Fruit fly (Drosophila melanogaster) whole organism, embryonic: ENCODE data around the gene CG1774.

ENCODE experiments used
- Atf3 ChIP-seq: fragments of 200-800 bp; sonication (Bioruptor generic); optimal IDR thresholded peaks from 3 replicates; lab custom pipeline; 2016; ENCODE audit warnings: missing biosample characterization, missing genetic modification characterization
- Awh ChIP-seq: fragments of 200-800 bp; sonication (Bioruptor generic); IDR thresholded peaks from 2 replicates; pipeline ENCODE4, ENCODE4 v1.3.6; 2022; ENCODE audit warnings: missing biosample characterization, missing genetic modification characterization
- CG10147 ChIP-seq: fragments of 200-800 bp; sonication (Bioruptor generic); optimal IDR thresholded peaks from 2 replicates; lab custom pipeline; 2019; ENCODE audit warnings: missing biosample characterization, mild to moderate bottlenecking, missing genetic modification characterization, moderate library complexity
- CG11247 ChIP-seq: fragments of 200-800 bp; sonication (Bioruptor generic); IDR thresholded peaks from 2 replicates; pipeline ENCODE4 v1.3.6; 2022; ENCODE audit warnings: missing biosample characterization, missing genetic modification characterization
- CG11504 ChIP-seq: fragments of 200-800 bp; sonication (Bioruptor generic); optimal IDR thresholded peaks from 3 replicates; lab custom pipeline; 2019; ENCODE audit warnings: missing biosample characterization, mild to moderate bottlenecking, missing genetic modification characterization, moderate library complexity
- CG14710 ChIP-seq: fragments of 200-800 bp; sonication (Bioruptor generic); optimal IDR thresholded peaks from 3 replicates; lab custom pipeline; 2019; ENCODE audit warnings: missing biosample characterization, mild to moderate bottlenecking, missing genetic modification characterization, moderate library complexity
- CG1602 ChIP-seq: fragments of 200-800 bp; sonication (Bioruptor generic); optimal IDR thresholded peaks from 3 replicates; lab custom pipeline; 2016; ENCODE audit warnings: missing biosample characterization, missing genetic modification characterization
- CG16779 ChIP-seq: fragments of 200-800 bp; sonication (Bioruptor generic); IDR thresholded peaks from 2 replicates; pipeline ENCODE4 v1.3.6; 2022; ENCODE audit warnings: missing biosample characterization, missing genetic modification characterization
- CG16815 ChIP-seq: fragments of 200-800 bp; sonication (Bioruptor generic); optimal IDR thresholded peaks from 3 replicates; lab custom pipeline; 2017; ENCODE audit warnings: missing biosample characterization, mild to moderate bottlenecking, missing genetic modification characterization
- CG17328 ChIP-seq: fragments of 200-800 bp; sonication (Bioruptor generic); IDR thresholded peaks from 2 replicates; pipeline ENCODE4 v1.3.6; 2022; ENCODE audit warnings: missing biosample characterization, missing genetic modification characterization
- CG17361 ChIP-seq: fragments of 200-800 bp; sonication (Bioruptor generic); IDR thresholded peaks from 3 replicates; pipeline ENCODE4 v1.3.6; 2022; ENCODE audit warnings: missing biosample characterization, missing genetic modification characterization
- CG17568 ChIP-seq: fragments of 200-800 bp; sonication (Bioruptor generic); optimal IDR thresholded peaks from 2 replicates; lab custom pipeline; 2018; ENCODE audit warnings: missing biosample characterization, mild to moderate bottlenecking, missing genetic modification characterization, moderate library complexity
- CG1792 ChIP-seq: fragments of 200-800 bp; sonication (Bioruptor generic); optimal IDR thresholded peaks from 2 replicates; lab custom pipeline; 2016; ENCODE audit warnings: missing biosample characterization, missing genetic modification characterization
- CG2199 ChIP-seq: fragments of 200-800 bp; sonication (Bioruptor generic); IDR thresholded peaks from 3 replicates; pipeline ENCODE4 v1.3.6; 2022; ENCODE audit warnings: missing biosample characterization, missing genetic modification characterization
- CG2889 ChIP-seq: fragments of 200-800 bp; sonication (Bioruptor generic); IDR thresholded peaks from 3 replicates; pipeline ENCODE4 v1.3.6; 2022; ENCODE audit warnings: missing biosample characterization, missing genetic modification characterization
- CG30431 ChIP-seq: fragments of 200-800 bp; sonication (Bioruptor generic); optimal IDR thresholded peaks from 2 replicates; lab custom pipeline; 2017; ENCODE audit warnings: missing biosample characterization, missing genetic modification characterization
- CG32767 ChIP-seq: fragments of 200-800 bp; sonication (Bioruptor generic); IDR thresholded peaks from 2 replicates; pipeline ENCODE4 v1.3.6; 2022; ENCODE audit warnings: missing biosample characterization, missing genetic modification characterization
- CG8388 ChIP-seq: fragments of 200-800 bp; sonication (Bioruptor generic); optimal IDR thresholded peaks from 2 replicates; lab custom pipeline; 2019; ENCODE audit warnings: missing biosample characterization, mild to moderate bottlenecking, missing genetic modification characterization, moderate library complexity
- CG9609 ChIP-seq: fragments of 200-800 bp; sonication (Bioruptor generic); optimal IDR thresholded peaks from 3 replicates; lab custom pipeline; 2016; ENCODE audit warnings: missing biosample characterization, missing genetic modification characterization
- CG9797 ChIP-seq: fragments of 200-800 bp; sonication (Bioruptor generic); optimal IDR thresholded peaks from 3 replicates; lab custom pipeline; 2018; ENCODE audit warnings: missing biosample characterization, mild to moderate bottlenecking, missing genetic modification characterization
- CTCF ChIP-seq: fragments of 200-800 bp; sonication (Bioruptor generic); optimal IDR thresholded peaks from 2 replicates; lab custom pipeline; 2017; ENCODE audit warnings: missing biosample characterization, mild to moderate bottlenecking, missing genetic modification characterization, moderate library complexity
- CrebB ChIP-seq: fragments of 200-800 bp; sonication (Bioruptor generic); optimal IDR thresholded peaks from 3 replicates; lab custom pipeline; 2018; ENCODE audit warnings: missing biosample characterization, mild to moderate bottlenecking, missing genetic modification characterization
- Dip3 ChIP-seq: fragments of 200-800 bp; sonication (Bioruptor generic); optimal IDR thresholded peaks from 3 replicates; lab custom pipeline; 2016; ENCODE audit warnings: missing biosample characterization, missing genetic modification characterization
- Doc3 ChIP-seq: fragments of 200-800 bp; sonication (Bioruptor generic); IDR thresholded peaks from 3 replicates; pipeline ENCODE4 v1.3.6; 2022; ENCODE audit warnings: missing biosample characterization, missing genetic modification characterization; ENCODE audit not compliant: partially characterized antibody
- Drgx ChIP-seq: fragments of 200-800 bp; sonication (Bioruptor generic); IDR thresholded peaks from 2 replicates; pipeline ENCODE4 v1.3.6; 2022; ENCODE audit warnings: missing biosample characterization, missing genetic modification characterization
- Eip74EF ChIP-seq, 2 experiments: fragments of 200-800 bp in 1 of 2; fragments of >200 bp in 1 of 2; sonication (Bioruptor generic) in 1 of 2; optimal IDR thresholded peaks; 2 replicates each; lab custom pipeline; 2017 to 2019; ENCODE audit warnings: missing biosample characterization in 2 of 2, missing genetic modification characterization in 2 of 2, mild to moderate bottlenecking in 1 of 2, moderate library complexity in 1 of 2
- HLH4C ChIP-seq: fragments of 200-800 bp; sonication (Bioruptor generic); IDR thresholded peaks from 3 replicates; pipeline ENCODE4 v1.3.6; 2022; ENCODE audit warnings: missing biosample characterization, missing genetic modification characterization; ENCODE audit not compliant: partially characterized antibody
- HLH54F ChIP-seq: fragments of 200-800 bp; sonication (Bioruptor generic); optimal IDR thresholded peaks from 3 replicates; lab custom pipeline; 2016; ENCODE audit warnings: missing biosample characterization, missing genetic modification characterization
- Jarid2 ChIP-seq: fragments of 200-800 bp; sonication (Bioruptor generic); optimal IDR thresholded peaks from 3 replicates; lab custom pipeline; 2017; ENCODE audit warnings: mild to moderate bottlenecking, missing biosample characterization, missing genetic modification reagents, missing genetic modification characterization
- Kr ChIP-seq: fragments of 200-800 bp; sonication (Bioruptor generic); optimal IDR thresholded peaks from 2 replicates; lab custom pipeline; 2017; ENCODE audit warnings: missing biosample characterization, mild to moderate bottlenecking, missing genetic modification characterization
- Lim3 ChIP-seq: fragments of 200-800 bp; sonication (Bioruptor generic); IDR thresholded peaks from 2 replicates; pipeline ENCODE4 v1.3.6; 2022; ENCODE audit warnings: missing biosample characterization, missing genetic modification characterization
- MBD-R2 ChIP-seq: fragments of 200-800 bp; sonication (Bioruptor generic); IDR thresholded peaks from 2 replicates; pipeline ENCODE4 v1.3.6; 2022; ENCODE audit warnings: missing biosample characterization, missing genetic modification characterization
- Mad ChIP-seq: fragments of 200-800 bp; sonication (Bioruptor generic); optimal IDR thresholded peaks from 2 replicates; lab custom pipeline; 2016; ENCODE audit warnings: missing biosample characterization, missing genetic modification characterization
- Rx ChIP-seq: fragments of 200-800 bp; sonication (Bioruptor generic); IDR thresholded peaks from 2 replicates; pipeline ENCODE4 v1.3.6; 2022; ENCODE audit warnings: missing biosample characterization, missing genetic modification characterization
- Spps ChIP-seq: fragments of 200-800 bp; sonication (Bioruptor generic); optimal IDR thresholded peaks from 2 replicates; lab custom pipeline; 2018; ENCODE audit warnings: missing biosample characterization, mild to moderate bottlenecking, missing genetic modification characterization
- Sry-δ ChIP-seq: fragments of 200-800 bp; sonication (Bioruptor generic); optimal IDR thresholded peaks from 2 replicates; lab custom pipeline; 2016; ENCODE audit warnings: missing biosample characterization, missing genetic modification characterization
- Ssrp ChIP-seq: fragments of 200-800 bp; sonication (Bioruptor generic); optimal IDR thresholded peaks from 2 replicates; lab custom pipeline; 2018; ENCODE audit warnings: missing biosample characterization, mild to moderate bottlenecking, missing genetic modification characterization, moderate library complexity
- Taf1 ChIP-seq: fragments of 200-800 bp; sonication (Bioruptor generic); IDR thresholded peaks from 2 replicates; pipeline ENCODE4 v1.3.6; 2022; ENCODE audit warnings: missing biosample characterization, missing genetic modification characterization
- Xbp1 ChIP-seq: fragments of 200-800 bp; sonication (Bioruptor generic); optimal IDR thresholded peaks from 3 replicates; lab custom pipeline; 2016; ENCODE audit warnings: missing biosample characterization, mild to moderate bottlenecking, missing genetic modification characterization
- dimm ChIP-seq: fragments of 200-800 bp; sonication (Bioruptor generic); IDR thresholded peaks from 2 replicates; pipeline ENCODE4 v1.3.6; 2022; ENCODE audit warnings: missing biosample characterization, missing genetic modification characterization
- en ChIP-seq: fragments of 200-800 bp; sonication (Bioruptor generic); optimal IDR thresholded peaks from 2 replicates; lab custom pipeline; 2016; ENCODE audit warnings: missing biosample characterization, missing genetic modification characterization
- gcm2 ChIP-seq: fragments of 200-800 bp; sonication (Bioruptor generic); optimal IDR thresholded peaks from 2 replicates; lab custom pipeline; 2016; ENCODE audit warnings: missing biosample characterization, missing genetic modification characterization
- grau ChIP-seq: fragments of 200-800 bp; optimal IDR thresholded peaks from 3 replicates; lab custom pipeline; 2019; ENCODE audit warnings: missing biosample characterization, mild to moderate bottlenecking, missing genetic modification characterization, moderate library complexity
- hb ChIP-seq: fragments of 200-800 bp; sonication (Bioruptor generic); IDR thresholded peaks from 3 replicates; pipeline ENCODE4 v1.3.6; 2022; ENCODE audit warnings: missing biosample characterization, missing genetic modification characterization; ENCODE audit not compliant: partially characterized antibody
- org-1 ChIP-seq: fragments of 200-800 bp; sonication (Bioruptor generic); optimal IDR thresholded peaks from 2 replicates; lab custom pipeline; 2017; ENCODE audit warnings: missing biosample characterization, missing genetic modification characterization
- pnt ChIP-seq: fragments of 200-800 bp; sonication (Bioruptor generic); optimal IDR thresholded peaks from 3 replicates; lab custom pipeline; 2016; ENCODE audit warnings: missing biosample characterization, missing genetic modification characterization
- sens-2 ChIP-seq: fragments of 200-800 bp; sonication (Bioruptor generic); IDR thresholded peaks from 2 replicates; pipeline ENCODE4 v1.3.6; 2022; ENCODE audit warnings: missing biosample characterization, missing genetic modification characterization
- seq ChIP-seq: fragments of 200-800 bp; sonication (Bioruptor generic); IDR thresholded peaks from 2 replicates; pipeline ENCODE4 v1.3.6; 2022; ENCODE audit warnings: missing biosample characterization, missing genetic modification characterization
- sna ChIP-seq: fragments of 200-800 bp; sonication (Bioruptor generic); IDR thresholded peaks from 2 replicates; pipeline ENCODE4 v1.3.6; 2022; ENCODE audit warnings: missing biosample characterization, missing genetic modification characterization; ENCODE audit not compliant: partially characterized antibody
- sr ChIP-seq: fragments of 200-800 bp; sonication (Bioruptor generic); IDR thresholded peaks from 3 replicates; pipeline ENCODE4 v1.3.6; 2022; ENCODE audit warnings: missing biosample characterization, missing genetic modification characterization
- tup ChIP-seq: fragments of 200-800 bp; sonication (Bioruptor generic); optimal IDR thresholded peaks from 2 replicates; lab custom pipeline; 2016; ENCODE audit warnings: missing biosample characterization, mild to moderate bottlenecking, missing genetic modification characterization, moderate library complexity

CG1774 gene

dm6 chr3R:31596071-31596883 is 3.7 kb downstream of the CG1774 start, which contains the start of gene RpL6 (continued):
- TF ChIP-seq CrebB (tag; lab: Kevin White, UChicago) (peak; percentile 36), CG11247 (0 out of 2 replicates have a peak, but pooled peaks have one; percentile 36), CTCF (GFP tag; lab: Kevin White, UChicago) (no peak), CG11504 (tag; lab: Kevin White, UChicago) (no peak), CG2199 (no peak), sr (GFP tag; lab: Robert Waterston, UW) (no peak), sens-2 (GFP tag; lab: Robert Waterston, UW) (no peak), pnt (no peak), Dip3 (GFP tag; lab: Kevin White, UChicago) (no peak), Taf1 (no peak), CG17568 (GFP tag; lab: Kevin White, UChicago) (no peak), grau (tag; lab: Kevin White, UChicago) (no peak), Atf3 (no peak), HLH54F (GFP tag; lab: Kevin White, UChicago) (no peak), CG16779 (no peak), CG8388 (GFP tag; lab: Kevin White, UChicago) (no peak), Drgx (GFP tag; lab: Robert Waterston, UW) (no peak), CG1792 (GFP tag; lab: Kevin White, UChicago) (no peak), Sry-δ (GFP tag; lab: Kevin White, UChicago) (peak; percentile 85), MBD-R2 (GFP tag; lab: Robert Waterston, UW) (peak; percentile 59), CG2889 (GFP tag; lab: Robert Waterston, UW) (no peak), Lim3 (GFP tag; lab: Robert Waterston, UW) (no peak), Xbp1 (GFP tag; lab: Kevin White, UChicago) (no peak), Rx (no peak), Doc3 (GFP tag; lab: Robert Waterston, UW) (peak; percentile 72), Spps (tag; lab: Kevin White, UChicago) (no peak), seq (GFP tag; lab: Robert Waterston, UW) (no peak), Eip74EF (GFP tag; optimal IDR thresholded peaks at IDR 0.05; lab: Kevin White, UChicago) (no peak), CG10147 (GFP tag; lab: Kevin White, UChicago) (no peak), CG32767 (peak; percentile 60; the same call in 1 of the 2 replicates), Awh (GFP tag; lab: Robert Waterston, UW) (no peak), CG1602 (GFP tag; lab: Kevin White, UChicago) (no peak), org-1 (GFP tag; lab: Kevin White, UChicago) (no peak), tup (GFP tag; lab: Kevin White, UChicago) (no peak), dimm (GFP tag; lab: Robert Waterston, UW) (no peak), CG9609 (GFP tag; lab: Kevin White, UChicago) (no peak), gcm2 (GFP tag; lab: Kevin White, UChicago) (no peak), Mad (no peak), hb (GFP tag; lab: Robert Waterston, UW) (peak; percentile 83), sna (GFP tag; lab: Robert Waterston, UW) (peak; percentile 88), HLH4C (peak; percentile 90), CG30431 (GFP tag; lab: Kevin White, UChicago) (no peak), Ssrp (no peak), CG17361 (GFP tag; lab: Robert Waterston, UW) (peak; percentile 52; the same call in 2 of the 3 replicates), CG16815 (no peak), en (no peak), Jarid2 (GFP tag; lab: Kevin White, UChicago) (no peak), CG9797 (peak; percentile 91), CG14710 (tag; lab: Kevin White, UChicago) (peak; percentile 83), Kr (no peak), CG17328 (GFP tag; lab: Robert Waterston, UW) (peak; percentile 34; the same call in 1 of the 2 replicates)
